Worm (Caenorhabditis elegans) whole organism, L3 larva: ENCODE results near the gene F45E4.6.

ENCODE experiments used
- ZK546.5 ChIP-seq: sonication (generic microtip); optimal IDR thresholded peaks from 2 replicates; lab custom pipeline; 2017; ENCODE audit warnings: missing biosample characterization, missing genetic modification characterization
- aly-2 ChIP-seq: fragments of 150-350 bp; optimal IDR thresholded peaks from 2 replicates; lab custom pipeline; 2014; ENCODE audit warnings: missing biosample characterization, missing genetic modification characterization
- egl-27 ChIP-seq: sonication (generic microtip); optimal IDR thresholded peaks from 4 replicates; lab custom pipeline; 2017; ENCODE audit warnings: missing biosample characterization, missing genetic modification reagents, missing genetic modification characterization
- fkh-2 ChIP-seq: fragments of 150-350 bp; optimal IDR thresholded peaks from 2 replicates; lab custom pipeline; 2014; ENCODE audit warnings: missing biosample characterization, missing genetic modification reagents, missing genetic modification characterization
- lin-15B ChIP-seq: fragments of 150-350 bp; optimal IDR thresholded peaks from 2 replicates; lab custom pipeline; 2014; ENCODE audit warnings: missing biosample characterization, missing genetic modification characterization
- nfya-1 ChIP-seq: sonication (generic microtip); optimal IDR thresholded peaks from 2 replicates; lab custom pipeline; 2017; ENCODE audit warnings: missing genetic modification characterization, mild to moderate bottlenecking, missing compliant biosample characterization, antibody characterized with exemption, moderate library complexity; ENCODE audit not compliant: insufficient read depth
- nhr-77 ChIP-seq: fragments of 150-350 bp; optimal IDR thresholded peaks from 2 replicates; lab custom pipeline; 2014; ENCODE audit warnings: missing biosample characterization, missing genetic modification characterization
- skn-1 ChIP-seq: fragments of 150-350 bp; optimal IDR thresholded peaks from 2 replicates; lab custom pipeline; 2014; ENCODE audit warnings: missing biosample characterization, missing genetic modification characterization
- snpc-4 ChIP-seq: fragments of 150-350 bp; optimal IDR thresholded peaks from 2 replicates; lab custom pipeline; 2014; ENCODE audit warnings: missing biosample characterization, missing genetic modification characterization
- unc-62 ChIP-seq: fragments of 150-350 bp; sonication (generic microtip); optimal IDR thresholded peaks from 4 replicates; lab custom pipeline; 2014; ENCODE audit warnings: missing biosample characterization, missing genetic modification reagents, missing genetic modification characterization
- ztf-11 ChIP-seq: fragments of 150-350 bp; optimal IDR thresholded peaks from 2 replicates; lab custom pipeline; 2014; ENCODE audit warnings: missing biosample characterization, missing genetic modification characterization

DNA sequence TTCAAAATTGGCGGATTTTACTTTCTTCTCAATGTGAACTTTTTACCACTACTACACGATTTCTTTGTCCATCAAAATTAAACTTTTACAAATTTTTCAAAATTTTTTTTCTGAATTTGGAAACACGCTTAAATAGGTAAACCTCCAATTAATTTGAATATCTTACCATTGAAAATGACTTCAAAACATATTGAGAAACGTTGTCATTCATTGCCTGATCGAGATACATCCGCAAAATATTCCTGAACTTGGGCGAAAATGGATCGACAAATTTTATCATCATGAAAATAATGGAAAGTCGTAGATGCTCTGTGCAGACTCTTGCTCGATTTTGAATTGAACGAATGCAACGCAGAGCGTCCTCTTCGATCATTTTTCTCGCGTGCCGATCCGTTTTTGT, 14.5 kb upstream of the F45E4.6 start:
- TF ChIP-seq snpc-4 (tag; lab: Kevin White, UChicago) (no peak), skn-1 (tag; lab: Kevin White, UChicago) (no peak), aly-2 (tag; lab: Kevin White, UChicago) (no peak), nfya-1 (tag; lab: Kevin White, UChicago) (no peak), unc-62 (GFP tag; lab: Kevin White, UChicago) (no peak), nhr-77 (tag; lab: Kevin White, UChicago) (no peak), ZK546.5 (no peak), egl-27 (no peak), ztf-11 (tag; lab: Kevin White, UChicago) (no peak), fkh-2 (tag; lab: Kevin White, UChicago) (no peak), lin-15B (tag; lab: Kevin White, UChicago) (no peak)
